Fruit fly (Drosophila melanogaster) whole organism, wandering third instar larva: ENCODE data around the gene CG13631.
A peak's percentile ranks its signal among the peaks of the same experiment; 100 is the strongest.

ENCODE experiments used
- Abd-B ChIP-seq: fragments of >200 bp; optimal IDR thresholded peaks from 2 replicates; lab custom pipeline; 2017; ENCODE audit warnings: missing biosample characterization, missing genetic modification characterization
- CG32264 ChIP-seq: fragments of 200-800 bp; sonication (Bioruptor generic); optimal IDR thresholded peaks from 2 replicates; lab custom pipeline; 2016; ENCODE audit warnings: missing biosample characterization, missing genetic modification characterization
- CG9705 ChIP-seq: fragments of 200-800 bp; sonication (Bioruptor generic); optimal IDR thresholded peaks from 2 replicates; lab custom pipeline; 2018; ENCODE audit warnings: missing biosample characterization, mild to moderate bottlenecking, missing genetic modification characterization
- CrebA ChIP-seq: fragments of 200-800 bp; sonication (Bioruptor generic); optimal IDR thresholded peaks from 2 replicates; lab custom pipeline; 2016; ENCODE audit warnings: missing biosample characterization, mild to moderate bottlenecking, missing genetic modification characterization, borderline replicate concordance
- Dfd ChIP-seq: fragments of >200 bp; optimal IDR thresholded peaks from 2 replicates; lab custom pipeline; 2017; ENCODE audit warnings: missing biosample characterization, missing genetic modification characterization
- Dif ChIP-seq: fragments of 200-275, 200-300 bp; sonication (Bioruptor generic); optimal IDR thresholded peaks from 2 replicates; lab custom pipeline; 2018; ENCODE audit warnings: missing biosample characterization, missing genetic modification characterization; ENCODE audit not compliant: partially characterized antibody
- GATAd ChIP-seq: sonication (Bioruptor generic); optimal IDR thresholded peaks from 2 replicates; lab custom pipeline; 2016; ENCODE audit warnings: missing biosample characterization, missing genetic modification characterization
- HLH106 ChIP-seq: fragments of 200-800 bp; optimal IDR thresholded peaks from 3 replicates; lab custom pipeline; 2019; ENCODE audit warnings: missing biosample characterization, mild to moderate bottlenecking, missing genetic modification characterization, moderate library complexity
- Hnf4 ChIP-seq: fragments of 200-800 bp; sonication (Bioruptor generic); optimal IDR thresholded peaks from 2 replicates; lab custom pipeline; 2016; ENCODE audit warnings: missing biosample characterization, mild to moderate bottlenecking, missing genetic modification characterization
- Hr78 ChIP-seq: fragments of >200 bp; optimal IDR thresholded peaks from 2 replicates; lab custom pipeline; 2017; ENCODE audit warnings: missing biosample characterization, missing genetic modification characterization
- Hr83 ChIP-seq: fragments of 200-300 bp; sonication (Bioruptor generic); optimal IDR thresholded peaks from 2 replicates; lab custom pipeline; 2016; ENCODE audit warnings: missing biosample characterization, mild to moderate bottlenecking, missing genetic modification characterization, moderate library complexity; ENCODE audit not compliant: poor library complexity, severe bottlenecking
- Jra ChIP-seq: sonication (Bioruptor generic); optimal IDR thresholded peaks from 2 replicates; lab custom pipeline; 2016; ENCODE audit warnings: missing biosample characterization, missing genetic modification characterization
- Mio ChIP-seq: sonication (Bioruptor generic); optimal IDR thresholded peaks from 2 replicates; lab custom pipeline; 2016; ENCODE audit warnings: missing biosample characterization, missing genetic modification characterization
- Myc ChIP-seq: fragments of >200 bp; optimal IDR thresholded peaks from 2 replicates; lab custom pipeline; 2017
- N ChIP-seq: fragments of >200 bp; optimal IDR thresholded peaks from 2 replicates; lab custom pipeline; 2018; ENCODE audit warnings: missing biosample characterization, missing external identifiers, missing genetic modification characterization
- OdsH ChIP-seq: fragments of 200-800 bp; sonication (Bioruptor generic); optimal IDR thresholded peaks from 2 replicates; lab custom pipeline; 2016; ENCODE audit warnings: missing biosample characterization, mild to moderate bottlenecking, missing genetic modification characterization
- Rel ChIP-seq, 2 experiments: fragments of 200-800 bp; sonication (Bioruptor generic) in 1 of 2; optimal IDR thresholded peaks; 2 replicates in 1 of 2; 3 replicates in 1 of 2; lab custom pipeline; 2016 to 2019; ENCODE audit warnings: mild to moderate bottlenecking in 2 of 2, missing biosample characterization in 2 of 2, missing genetic modification characterization in 2 of 2, moderate library complexity in 1 of 2
- Sp1 ChIP-seq: fragments of 200-800 bp; sonication (Bioruptor generic); optimal IDR thresholded peaks from 3 replicates; lab custom pipeline; 2019; ENCODE audit warnings: missing biosample characterization, mild to moderate bottlenecking, missing genetic modification characterization, moderate library complexity
- Vsx2 ChIP-seq: fragments of 200-300, 225-300 bp; sonication (Bioruptor generic); optimal IDR thresholded peaks from 2 replicates; lab custom pipeline; 2018; ENCODE audit warnings: missing biosample characterization, missing genetic modification characterization; ENCODE audit not compliant: partially characterized antibody
- br ChIP-seq: fragments of 200-800 bp; sonication (Bioruptor generic); optimal IDR thresholded peaks from 2 replicates; lab custom pipeline; 2016; ENCODE audit warnings: missing biosample characterization, missing genetic modification characterization
- brk ChIP-seq: fragments of 200-800 bp; sonication (Bioruptor generic); optimal IDR thresholded peaks from 2 replicates; lab custom pipeline; 2016; ENCODE audit warnings: missing biosample characterization, mild to moderate bottlenecking, missing genetic modification characterization
- dl ChIP-seq, 2 experiments: fragments of 175-275, 200-275 bp in 1 of 2; fragments of 200-275 bp in 1 of 2; sonication (Bioruptor generic); optimal IDR thresholded peaks; lab custom pipeline; 2018; ENCODE audit warnings: mild to moderate bottlenecking in 2 of 2, missing biosample characterization in 2 of 2, missing genetic modification characterization in 2 of 2, moderate library complexity in 2 of 2; ENCODE audit not compliant: partially characterized antibody in 2 of 2, insufficient read depth in 1 of 2
- dmrt93B ChIP-seq: fragments of 200-800 bp; sonication (Bioruptor generic); optimal IDR thresholded peaks from 2 replicates; lab custom pipeline; 2018; ENCODE audit warnings: missing biosample characterization, mild to moderate bottlenecking, missing genetic modification characterization
- dsf ChIP-seq: sonication (Bioruptor generic); optimal IDR thresholded peaks from 2 replicates; lab custom pipeline; 2016; ENCODE audit warnings: missing biosample characterization, missing genetic modification characterization, borderline replicate concordance
- ey ChIP-seq: fragments of 200-800 bp; sonication (Bioruptor generic); optimal IDR thresholded peaks from 2 replicates; lab custom pipeline; 2016; ENCODE audit warnings: missing biosample characterization, missing genetic modification characterization
- foxo ChIP-seq, 2 experiments: fragments of 200-800 bp; sonication (Bioruptor generic); optimal IDR thresholded peaks; 2 replicates in 1 of 2; 3 replicates in 1 of 2; lab custom pipeline; 2016 to 2017; ENCODE audit warnings: missing biosample characterization in 2 of 2, missing genetic modification characterization in 2 of 2
- fru ChIP-seq: fragments of 200-800 bp; sonication (Bioruptor generic); optimal IDR thresholded peaks from 3 replicates; lab custom pipeline; 2016; ENCODE audit warnings: missing biosample characterization, mild to moderate bottlenecking, missing genetic modification characterization
- h ChIP-seq: fragments of 200-800 bp; sonication (Bioruptor generic); optimal IDR thresholded peaks from 3 replicates; lab custom pipeline; 2016; ENCODE audit warnings: missing biosample characterization, mild to moderate bottlenecking, missing genetic modification characterization
- jim ChIP-seq: fragments of 175-275, 200-325 bp; sonication (Bioruptor generic); optimal IDR thresholded peaks from 2 replicates; lab custom pipeline; 2016; ENCODE audit warnings: missing biosample characterization, mild to moderate bottlenecking, missing genetic modification characterization
- lola ChIP-seq: fragments of >200 bp; optimal IDR thresholded peaks from 2 replicates; lab custom pipeline; 2017; ENCODE audit warnings: missing biosample characterization, missing genetic modification characterization
- pan ChIP-seq: fragments of >200 bp; optimal IDR thresholded peaks from 2 replicates; lab custom pipeline; 2017
- psq ChIP-seq: fragments of 200-800 bp; sonication (Bioruptor generic); optimal IDR thresholded peaks from 3 replicates; lab custom pipeline; 2017; ENCODE audit warnings: missing biosample characterization, mild to moderate bottlenecking, missing genetic modification characterization, moderate library complexity
- rgr ChIP-seq: fragments of 200-800 bp; sonication (Bioruptor generic); optimal IDR thresholded peaks from 3 replicates; lab custom pipeline; 2016; ENCODE audit warnings: missing biosample characterization, mild to moderate bottlenecking, missing genetic modification characterization
- sage ChIP-seq: fragments of 200-800 bp; sonication (Bioruptor generic); optimal IDR thresholded peaks from 2 replicates; lab custom pipeline; 2016; ENCODE audit warnings: missing biosample characterization, mild to moderate bottlenecking, missing genetic modification characterization
- sv ChIP-seq: fragments of 200-800 bp; sonication (Bioruptor generic); optimal IDR thresholded peaks from 3 replicates; lab custom pipeline; 2016; ENCODE audit warnings: missing biosample characterization, missing genetic modification characterization
- tai ChIP-seq: sonication (Bioruptor generic); optimal IDR thresholded peaks from 2 replicates; lab custom pipeline; 2016; ENCODE audit warnings: missing biosample characterization, missing genetic modification characterization
- usp ChIP-seq: fragments of >200 bp; optimal IDR thresholded peaks from 2 replicates; lab custom pipeline; 2017; ENCODE audit warnings: missing biosample characterization, missing genetic modification characterization
- woc ChIP-seq: sonication (Bioruptor generic); optimal IDR thresholded peaks from 2 replicates; lab custom pipeline; 2016; ENCODE audit warnings: missing biosample characterization, mild to moderate bottlenecking, missing genetic modification characterization

CG13631 gene

DNA sequence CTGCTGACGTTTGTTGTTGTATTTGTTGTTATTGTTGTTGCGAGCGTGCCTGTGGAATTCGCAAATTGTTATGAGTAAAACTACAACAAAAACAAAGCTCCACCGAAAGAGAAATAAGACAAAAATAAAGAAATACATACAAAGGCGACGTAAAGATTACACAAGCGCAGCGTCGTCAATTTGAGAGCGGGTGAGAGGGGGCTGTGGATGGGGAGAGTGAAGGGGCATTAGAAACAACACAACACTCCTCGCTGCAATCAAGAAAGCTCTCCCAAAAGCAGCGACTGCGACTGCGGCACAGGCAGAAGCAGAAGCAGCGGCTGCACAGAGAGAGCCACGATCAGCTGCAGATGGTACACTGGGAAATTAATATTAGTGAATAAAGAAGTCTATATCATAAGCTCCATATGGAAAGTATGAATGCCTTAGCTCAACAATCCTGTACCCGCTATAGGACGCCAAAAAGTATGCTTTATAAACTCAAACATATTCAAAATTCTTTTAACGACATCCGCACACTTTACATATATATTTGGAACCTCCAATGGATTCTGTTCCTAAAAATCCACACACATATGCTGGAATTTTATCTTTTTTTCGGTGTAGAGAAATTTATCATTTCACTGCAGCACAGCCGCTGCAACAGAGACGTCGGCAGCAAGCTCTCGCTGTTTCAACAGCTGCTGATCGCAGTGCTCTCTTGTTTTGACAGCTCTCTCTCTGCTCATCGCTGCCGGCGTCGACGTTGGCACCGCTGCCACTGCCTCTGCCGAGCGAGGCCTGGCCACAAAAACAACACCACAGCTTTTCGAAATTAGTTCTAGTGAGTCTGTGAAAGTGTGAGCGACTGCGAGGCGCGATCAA, at the start of gene CG13631:
Gene CG13631 (plus strand): TSS at position 814 of the 864 bp plus-strand sequence.
- TF ChIP-seq brk (GFP tag; lab: Kevin White, UChicago) (peak; percentile 87), psq (GFP tag; lab: Kevin White, UChicago) (peak; percentile 93), foxo (GFP tag; optimal IDR thresholded peaks at IDR 0.05; lab: Kevin White, UChicago) (peak; percentile 65 to 98), fru (GFP tag; lab: Kevin White, UChicago) (peak; percentile 98), GATAd (GFP tag; lab: Kevin White, UChicago) (peak; percentile 73), dl (GFP tag; optimal IDR thresholded peaks at IDR 0.05; lab: Kevin White, UChicago; ENCODE audit: insufficient read depth in 1 of 2, partially characterized antibody in 2 of 2) (peak; percentile 30 to 81), Hnf4 (GFP tag; lab: Kevin White, UChicago) (peak; percentile 94), Rel (GFP tag; optimal IDR thresholded peaks at IDR 0.05; lab: Kevin White, UChicago) (peak; percentile 56), Rel (tag; optimal IDR thresholded peaks at IDR 0.05; lab: Kevin White, UChicago) (peak; percentile 59), Myc (no peak), tai (GFP tag; lab: Kevin White, UChicago) (peak; percentile 91), Abd-B (no peak), N (no peak), usp (GFP tag; lab: Kevin White, UChicago) (no peak), OdsH (peak; percentile 97), jim (GFP tag; lab: Kevin White, UChicago) (no peak), CrebA (GFP tag; lab: Kevin White, UChicago) (peak; percentile 49), h (GFP tag; lab: Kevin White, UChicago) (peak; percentile 97), br (GFP tag; lab: Kevin White, UChicago) (peak; percentile 97), Vsx2 (GFP tag; lab: Kevin White, UChicago) (no peak), Hr83 (GFP tag; lab: Kevin White, UChicago) (peak; percentile 76), CG9705 (peak; percentile 87), rgr (GFP tag; lab: Kevin White, UChicago) (peak; percentile 97), Hr78 (GFP tag; lab: Kevin White, UChicago) (no peak), dsf (GFP tag; lab: Kevin White, UChicago) (peak; percentile 75), sv (GFP tag; lab: Kevin White, UChicago) (peak; percentile 92), Dif (peak; percentile 53), Sp1 (peak; percentile 92), dmrt93B (GFP tag; lab: Kevin White, UChicago) (peak; percentile 96), woc (GFP tag; lab: Kevin White, UChicago) (peak; percentile 90), Jra (GFP tag; lab: Kevin White, UChicago) (peak; percentile 92), CG32264 (GFP tag; lab: Kevin White, UChicago) (peak; percentile 86), pan (lab: Kevin White, UChicago) (no peak), Dfd (GFP tag; lab: Kevin White, UChicago) (peak; percentile 52), lola (GFP tag; lab: Kevin White, UChicago) (no peak), HLH106 (tag; lab: Kevin White, UChicago) (peak; percentile 97), Mio (GFP tag; lab: Kevin White, UChicago) (peak; percentile 76), ey (GFP tag; lab: Kevin White, UChicago) (peak; percentile 98), sage (peak; percentile 77)
